Worm (Caenorhabditis elegans) whole organism, L1 larva: Measurements from ENCODE around the gene nhr-97.

Experiments used
- C04F5.9 ChIP-seq: sonication (generic microtip); optimal IDR thresholded peaks from 2 replicates; lab custom pipeline; 2016; ENCODE audit warnings: missing genetic modification characterization, missing compliant biosample characterization
- C16A3.4 ChIP-seq: fragments of 150-350 bp; optimal IDR thresholded peaks from 2 replicates; lab custom pipeline; 2014; ENCODE audit warnings: missing biosample characterization, missing genetic modification characterization
- C34B4.2 ChIP-seq: sonication (generic microtip); optimal IDR thresholded peaks from 2 replicates; lab custom pipeline; 2017; ENCODE audit warnings: mild to moderate bottlenecking, missing genetic modification characterization, missing compliant biosample characterization
- Y116A8C.19 ChIP-seq: sonication (generic microtip); optimal IDR thresholded peaks from 2 replicates; lab custom pipeline; 2016; ENCODE audit warnings: missing compliant biosample characterization, missing genetic modification characterization, borderline replicate concordance
- alr-1 ChIP-seq: fragments of 200-800 bp; sonication (Bioruptor generic); optimal IDR thresholded peaks from 2 replicates; lab custom pipeline; 2018; ENCODE audit warnings: borderline replicate concordance, mild to moderate bottlenecking, missing genetic modification characterization, missing compliant biosample characterization
- aly-2 ChIP-seq: fragments of 150-350 bp; optimal IDR thresholded peaks from 2 replicates; lab custom pipeline; 2014; ENCODE audit warnings: missing biosample characterization, missing genetic modification characterization
- ama-1 ChIP-seq: fragments of 150-350 bp; optimal IDR thresholded peaks from 2 replicates; lab custom pipeline; 2014
- blmp-1 ChIP-seq: fragments of 150-350 bp; optimal IDR thresholded peaks from 2 replicates; lab custom pipeline; 2014; ENCODE audit warnings: missing biosample characterization, missing genetic modification characterization
- ceh-63 ChIP-seq: fragments of 200-800 bp; sonication (Bioruptor generic); optimal IDR thresholded peaks from 2 replicates; lab custom pipeline; 2018; ENCODE audit warnings: mild to moderate bottlenecking, missing genetic modification characterization, missing compliant biosample characterization
- ceh-8 ChIP-seq: fragments of 200-800 bp; sonication (Bioruptor generic); optimal IDR thresholded peaks from 2 replicates; lab custom pipeline; 2018; ENCODE audit warnings: mild to moderate bottlenecking, missing genetic modification characterization, moderate library complexity, missing compliant biosample characterization
- ceh-88 ChIP-seq: fragments of 200-800 bp; sonication (Bioruptor generic); IDR thresholded peaks from 2 replicates; pipeline ENCODE4 v1.3.6; 2022; ENCODE audit warnings: missing genetic modification characterization, missing compliant biosample characterization
- ceh-90 ChIP-seq: sonication (generic microtip); optimal IDR thresholded peaks from 2 replicates; lab custom pipeline; 2016; ENCODE audit warnings: missing genetic modification characterization, missing compliant biosample characterization
- ces-1 ChIP-seq: fragments of 150-350 bp; optimal IDR thresholded peaks from 2 replicates; lab custom pipeline; 2014; ENCODE audit warnings: missing biosample characterization, missing genetic modification reagents, missing genetic modification characterization
- dsc-1 ChIP-seq: sonication (generic microtip); optimal IDR thresholded peaks from 2 replicates; lab custom pipeline; 2016; ENCODE audit warnings: mild to moderate bottlenecking, missing genetic modification characterization, missing compliant biosample characterization
- efl-1 ChIP-seq, 4 experiments: fragments of 150-350 bp; optimal IDR thresholded peaks in 3 of 4; peaks in 1 of 4; 1 replicate in 1 of 4; 2 replicates in 3 of 4; lab custom pipeline; 2014; ENCODE audit warnings: missing biosample characterization in 2 of 4, missing genetic modification characterization in 2 of 4, missing genetic modification reagents in 2 of 4
- efl-3 ChIP-seq: fragments of 200-800 bp; sonication (Bioruptor generic); optimal IDR thresholded peaks from 2 replicates; lab custom pipeline; 2018; ENCODE audit warnings: mild to moderate bottlenecking, missing genetic modification characterization, missing compliant biosample characterization
- egl-13 ChIP-seq: sonication (generic microtip); optimal IDR thresholded peaks from 2 replicates; lab custom pipeline; 2016; ENCODE audit warnings: missing genotype, missing genetic modification reagents, missing genetic modification characterization, missing compliant biosample characterization
- egl-27 ChIP-seq, 2 experiments: fragments of 150-350 bp in 1 of 2; sonication (generic microtip); optimal IDR thresholded peaks; 3 replicates each; lab custom pipeline; 2017 to 2018; ENCODE audit warnings: missing biosample characterization in 2 of 2, missing genetic modification characterization in 2 of 2, missing genetic modification reagents in 2 of 2
- elt-2 ChIP-seq: sonication (generic microtip); optimal IDR thresholded peaks from 2 replicates; lab custom pipeline; 2016; ENCODE audit warnings: missing genetic modification characterization, mild to moderate bottlenecking, inconsistent platforms, missing compliant biosample characterization, missing genetic modification reagents
- elt-3 ChIP-seq, 6 experiments: fragments of 150-350 bp in 1 of 6; sonication (generic microtip); optimal IDR thresholded peaks; 2 replicates each; lab custom pipeline; 2017 to 2018; ENCODE audit warnings: missing biosample characterization in 6 of 6, missing genetic modification characterization in 6 of 6, inconsistent platforms in 1 of 6
- hlh-17 ChIP-seq: fragments of 200-800 bp; sonication (Bioruptor generic); optimal IDR thresholded peaks from 2 replicates; lab custom pipeline; 2018; ENCODE audit warnings: missing genetic modification characterization, mild to moderate bottlenecking, missing compliant biosample characterization, moderate library complexity, borderline replicate concordance
- hpl-2 ChIP-seq: fragments of 150-350 bp; optimal IDR thresholded peaks from 2 replicates; lab custom pipeline; 2014; ENCODE audit warnings: missing biosample characterization, missing genetic modification reagents, missing genetic modification characterization
- jun-1 ChIP-seq: fragments of 150-350 bp; optimal IDR thresholded peaks from 2 replicates; lab custom pipeline; 2014; ENCODE audit warnings: missing biosample characterization, missing genetic modification reagents, missing genetic modification characterization
- lin-15B ChIP-seq: fragments of 150-350 bp; sonication (generic microtip); optimal IDR thresholded peaks from 3 replicates; lab custom pipeline; 2014; ENCODE audit warnings: missing biosample characterization, missing genetic modification characterization
- lin-39 ChIP-seq: fragments of 150-350 bp; optimal IDR thresholded peaks from 2 replicates; lab custom pipeline; 2014; ENCODE audit warnings: missing biosample characterization, missing genetic modification reagents, missing genetic modification characterization
- lsy-2 ChIP-seq, 2 experiments: fragments of 150-350 bp; optimal IDR thresholded peaks; 2 replicates each; lab custom pipeline; 2014; ENCODE audit warnings: missing biosample characterization in 2 of 2, missing genetic modification characterization in 2 of 2
- mab-9 ChIP-seq: fragments of 200-800 bp; sonication (Bioruptor generic); IDR thresholded peaks from 2 replicates; pipeline ENCODE4 v1.3.6; 2022; ENCODE audit warnings: missing genetic modification reagents, missing genetic modification characterization, missing compliant biosample characterization
- mef-2 ChIP-seq: fragments of 150-350 bp; optimal IDR thresholded peaks from 2 replicates; lab custom pipeline; 2014; ENCODE audit warnings: missing biosample characterization, missing genetic modification characterization
- mep-1 ChIP-seq: fragments of 150-350 bp; optimal IDR thresholded peaks from 2 replicates; lab custom pipeline; 2014; ENCODE audit warnings: missing biosample characterization, missing genetic modification characterization
- nhr-12 ChIP-seq: sonication (generic microtip); optimal IDR thresholded peaks from 2 replicates; lab custom pipeline; 2017; ENCODE audit warnings: missing biosample characterization, missing genetic modification characterization
- nhr-19 ChIP-seq: fragments of 200-800 bp; sonication (Bioruptor generic); conservative IDR thresholded peaks from 2 replicates; pipeline ENCODE4 v1.3.6; 2022; ENCODE audit warnings: missing genetic modification characterization, missing compliant biosample characterization
- nhr-47 ChIP-seq: sonication (generic microtip); optimal IDR thresholded peaks from 2 replicates; lab custom pipeline; 2016; ENCODE audit warnings: mild to moderate bottlenecking, missing genetic modification characterization, moderate library complexity, missing compliant biosample characterization
- nhr-71 ChIP-seq: sonication (generic microtip); optimal IDR thresholded peaks from 2 replicates; lab custom pipeline; 2016; ENCODE audit warnings: mild to moderate bottlenecking, missing genetic modification characterization, moderate library complexity, missing compliant biosample characterization
- nhr-76 ChIP-seq: sonication (generic microtip); optimal IDR thresholded peaks from 2 replicates; lab custom pipeline; 2017; ENCODE audit warnings: missing biosample characterization, missing genetic modification characterization
- nhr-77 ChIP-seq: fragments of 150-350 bp; optimal IDR thresholded peaks from 2 replicates; lab custom pipeline; 2014; ENCODE audit warnings: missing biosample characterization, missing genetic modification characterization
- nhr-85 ChIP-seq: sonication (generic microtip); peaks from one replicate; lab custom pipeline; 2016; ENCODE audit warnings: missing genetic modification characterization, inconsistent platforms, missing compliant biosample characterization
- nhr-90 ChIP-seq: sonication (generic microtip); optimal IDR thresholded peaks from 2 replicates; lab custom pipeline; 2016; ENCODE audit warnings: mild to moderate bottlenecking, missing genetic modification characterization, missing compliant biosample characterization; ENCODE audit not compliant: poor library complexity
- pax-3 ChIP-seq: fragments of 200-800 bp; sonication (Bioruptor generic); optimal IDR thresholded peaks from 2 replicates; lab custom pipeline; 2018; ENCODE audit warnings: mild to moderate bottlenecking, missing genetic modification characterization, moderate library complexity, missing compliant biosample characterization
- pqm-1 ChIP-seq: sonication (generic microtip); optimal IDR thresholded peaks from 3 replicates; lab custom pipeline; 2017; ENCODE audit warnings: missing biosample characterization, missing genetic modification characterization
- rnt-1 ChIP-seq: sonication (generic microtip); optimal IDR thresholded peaks from 2 replicates; lab custom pipeline; 2016; ENCODE audit warnings: mild to moderate bottlenecking, missing genetic modification characterization, moderate library complexity, missing compliant biosample characterization
- snpc-4 ChIP-seq: fragments of 150-350 bp; optimal IDR thresholded peaks from 2 replicates; lab custom pipeline; 2014; ENCODE audit warnings: missing biosample characterization, missing genetic modification characterization
- snu-23 ChIP-seq: sonication (generic microtip); optimal IDR thresholded peaks from 2 replicates; lab custom pipeline; 2016; ENCODE audit warnings: missing genetic modification characterization, missing compliant biosample characterization
- sox-4 ChIP-seq: sonication (generic microtip); optimal IDR thresholded peaks from 2 replicates; lab custom pipeline; 2016; ENCODE audit warnings: missing genetic modification characterization, missing compliant biosample characterization
- swsn-7 ChIP-seq: sonication (generic microtip); optimal IDR thresholded peaks from 2 replicates; lab custom pipeline; 2016; ENCODE audit warnings: missing genetic modification characterization, missing compliant biosample characterization
- tbx-2 ChIP-seq: sonication (generic microtip); optimal IDR thresholded peaks from 2 replicates; lab custom pipeline; 2016; ENCODE audit warnings: missing genetic modification characterization, missing compliant biosample characterization
- tlp-1 ChIP-seq: fragments of 150-350 bp; optimal IDR thresholded peaks from 2 replicates; lab custom pipeline; 2014; ENCODE audit warnings: missing biosample characterization, missing genetic modification characterization
- unc-62 ChIP-seq: fragments of 150-350 bp; optimal IDR thresholded peaks from 2 replicates; lab custom pipeline; 2014; ENCODE audit warnings: missing biosample characterization, missing genetic modification reagents, missing genetic modification characterization
- unc-86 ChIP-seq: sonication (generic microtip); optimal IDR thresholded peaks from 2 replicates; lab custom pipeline; 2016; ENCODE audit warnings: missing genetic modification characterization, missing compliant biosample characterization
- xbp-1 ChIP-seq: sonication (generic microtip); optimal IDR thresholded peaks from 2 replicates; lab custom pipeline; 2016; ENCODE audit warnings: missing genetic modification characterization, missing compliant biosample characterization
- zag-1 ChIP-seq: fragments of 150-350 bp; optimal IDR thresholded peaks from 2 replicates; lab custom pipeline; 2014; ENCODE audit warnings: missing biosample characterization, missing genetic modification characterization
- ztf-11 ChIP-seq, 2 experiments: sonication (generic microtip); optimal IDR thresholded peaks; 2 replicates each; lab custom pipeline; 2016 to 2017; ENCODE audit warnings: missing genetic modification characterization in 2 of 2, missing biosample characterization in 1 of 2, missing compliant biosample characterization in 1 of 2
- ztf-4 ChIP-seq: fragments of 150-350 bp; optimal IDR thresholded peaks from 2 replicates; lab custom pipeline; 2014; ENCODE audit warnings: missing biosample characterization, missing genetic modification characterization

Gene nhr-97

ce11 chrIV:9797304-9798003 lies 40.0 kb downstream of the nhr-97 start, which contains the start of gene T13F2.2:
T13F2.2 (minus strand) TSS chrIV:9797354.
- TF ChIP-seq blmp-1 (tag; lab: Kevin White, UChicago) (no peak), egl-27 (tag; optimal IDR thresholded peaks at IDR 0.05; lab: Kevin White, UChicago) (no peak), efl-1 (optimal IDR thresholded peaks at IDR 0.05; lab: Kevin White, UChicago) (peak in 1 of 2 experiments; percentile 18), efl-1 (GFP tag; optimal IDR thresholded peaks at IDR 0.05 in 1 of 2; lab: Kevin White, UChicago) (peak in 1 of 2 experiments; percentile 53), elt-2 (tag; lab: Kevin White, UChicago) (peak; percentile 63), hlh-17 (GFP tag; lab: Kevin White, UChicago) (no peak), nhr-76 (tag; lab: Kevin White, UChicago) (no peak), nhr-77 (tag; lab: Kevin White, UChicago) (no peak), hpl-2 (no peak), snu-23 (GFP tag; lab: Kevin White, UChicago) (no peak), nhr-19 (GFP tag; lab: Robert Waterston, UW) (no peak), unc-86 (tag; lab: Kevin White, UChicago) (no peak), unc-62 (GFP tag; lab: Kevin White, UChicago) (no peak), snpc-4 (no peak), elt-3 (tag; optimal IDR thresholded peaks at IDR 0.05; lab: Kevin White, UChicago) (no peak), Y116A8C.19 (no peak), sox-4 (tag; lab: Kevin White, UChicago) (no peak), tlp-1 (tag; lab: Kevin White, UChicago) (peak; percentile 44), lin-39 (tag; lab: Kevin White, UChicago) (no peak), nhr-71 (peak; percentile 24), pqm-1 (tag; lab: Kevin White, UChicago) (no peak), dsc-1 (peak; percentile 25), C34B4.2 (tag; lab: Kevin White, UChicago) (no peak), alr-1 (tag; lab: Kevin White, UChicago) (no peak), zag-1 (tag; lab: Kevin White, UChicago) (no peak), lsy-2 (tag; optimal IDR thresholded peaks at IDR 0.05; lab: Kevin White, UChicago) (peak; percentile 8 to 38), ceh-63 (GFP tag; lab: Kevin White, UChicago) (no peak), lin-15B (tag; lab: Kevin White, UChicago) (no peak), nhr-90 (tag; lab: Kevin White, UChicago) (peak; percentile 56), C04F5.9 (no peak), mef-2 (tag; lab: Kevin White, UChicago) (no peak), ceh-8 (GFP tag; lab: Kevin White, UChicago) (no peak), efl-3 (no peak), ztf-4 (tag; lab: Kevin White, UChicago) (no peak), nhr-12 (tag; lab: Kevin White, UChicago) (no peak), ceh-88 (no peak), pax-3 (tag; lab: Kevin White, UChicago) (no peak), egl-13 (tag; lab: Kevin White, UChicago) (no peak), ceh-90 (tag; lab: Kevin White, UChicago) (peak; percentile 79), tbx-2 (tag; lab: Kevin White, UChicago) (peak; percentile 16), nhr-85 (tag; lab: Kevin White, UChicago) (no peak), xbp-1 (tag; lab: Kevin White, UChicago) (no peak), jun-1 (tag; lab: Kevin White, UChicago) (no peak), ztf-11 (tag; optimal IDR thresholded peaks at IDR 0.05; lab: Kevin White, UChicago) (peak in 1 of 2 experiments; percentile 22), rnt-1 (tag; lab: Kevin White, UChicago) (peak; percentile 65), mab-9 (no peak), C16A3.4 (no peak), swsn-7 (tag; lab: Kevin White, UChicago) (no peak), ces-1 (GFP tag; lab: Kevin White, UChicago) (no peak), ama-1 (lab: Kevin White, UChicago) (no peak), mep-1 (no peak), aly-2 (tag; lab: Kevin White, UChicago) (no peak), nhr-47 (tag; lab: Kevin White, UChicago) (no peak)
